Fruit fly (Drosophila melanogaster) whole organism, embryonic: ENCODE results near the gene CG9928.
A peak's percentile ranks its signal among the peaks of the same experiment; 100 is the strongest.

Experiments used
- Abd-B ChIP-seq: fragments of 200-800 bp; sonication (Bioruptor generic); optimal IDR thresholded peaks from 2 replicates; lab custom pipeline; 2018; ENCODE audit warnings: missing biosample characterization, mild to moderate bottlenecking, missing genetic modification characterization, moderate library complexity
- Atf-2 ChIP-seq: fragments of 200-800 bp; sonication (Bioruptor generic); optimal IDR thresholded peaks from 2 replicates; lab custom pipeline; 2016; ENCODE audit warnings: missing biosample characterization, missing genetic modification characterization
- CG10431 ChIP-seq: fragments of 200-800 bp; sonication (Bioruptor generic); optimal IDR thresholded peaks from 3 replicates; lab custom pipeline; 2018; ENCODE audit warnings: missing biosample characterization, mild to moderate bottlenecking, missing genetic modification characterization
- CG11723 ChIP-seq: fragments of 200-800 bp; sonication (Bioruptor generic); optimal IDR thresholded peaks from 2 replicates; lab custom pipeline; 2017; ENCODE audit warnings: missing biosample characterization, mild to moderate bottlenecking, missing genetic modification characterization
- CG12155 ChIP-seq: fragments of 200-800 bp; sonication (Bioruptor generic); optimal IDR thresholded peaks from 3 replicates; lab custom pipeline; 2016; ENCODE audit warnings: missing biosample characterization, missing genetic modification characterization
- CG12391 ChIP-seq: fragments of 200-800 bp; sonication (Bioruptor generic); optimal IDR thresholded peaks from 3 replicates; lab custom pipeline; 2018; ENCODE audit warnings: missing biosample characterization, mild to moderate bottlenecking, missing genetic modification characterization, moderate library complexity
- CG13624 ChIP-seq: fragments of 200-800 bp; sonication (Bioruptor generic); optimal IDR thresholded peaks from 2 replicates; lab custom pipeline; 2016; ENCODE audit warnings: missing biosample characterization, missing genetic modification characterization
- CG13775 ChIP-seq: fragments of 200-800 bp; sonication (Bioruptor generic); optimal IDR thresholded peaks from 3 replicates; lab custom pipeline; 2017; ENCODE audit warnings: missing biosample characterization, mild to moderate bottlenecking, missing genetic modification characterization
- CG13894 ChIP-seq: fragments of 200-800 bp; sonication (Bioruptor generic); optimal IDR thresholded peaks from 3 replicates; lab custom pipeline; 2018; ENCODE audit warnings: missing biosample characterization, mild to moderate bottlenecking, missing genetic modification characterization, moderate library complexity
- CG15514 ChIP-seq: fragments of 200-800 bp; sonication (Bioruptor generic); optimal IDR thresholded peaks from 3 replicates; lab custom pipeline; 2017; ENCODE audit warnings: missing biosample characterization, missing genetic modification characterization, mild to moderate bottlenecking, moderate library complexity, missing genetic modification reagents
- CG17912 ChIP-seq: fragments of 200-800 bp; sonication (Bioruptor generic); optimal IDR thresholded peaks from 2 replicates; lab custom pipeline; 2018; ENCODE audit warnings: missing biosample characterization, mild to moderate bottlenecking, missing genetic modification characterization
- CG3838 ChIP-seq: fragments of 200-800 bp; sonication (Bioruptor generic); optimal IDR thresholded peaks from 3 replicates; lab custom pipeline; 2016; ENCODE audit warnings: missing biosample characterization, missing genetic modification characterization
- CG4360 ChIP-seq: fragments of 200-800 bp; sonication (Bioruptor generic); IDR thresholded peaks from 2 replicates; pipeline ENCODE4 v1.3.6; 2022; ENCODE audit warnings: missing biosample characterization, missing genetic modification characterization
- CG4707 ChIP-seq: fragments of 200-800 bp; sonication (Bioruptor generic); optimal IDR thresholded peaks from 2 replicates; lab custom pipeline; 2018; ENCODE audit warnings: missing biosample characterization, mild to moderate bottlenecking, missing genetic modification characterization, moderate library complexity
- CG6689 ChIP-seq: fragments of 200-800 bp; sonication (Bioruptor generic); IDR thresholded peaks from 2 replicates; pipeline ENCODE4 v1.3.6; 2022; ENCODE audit warnings: missing biosample characterization, missing genetic modification characterization
- CG7839 ChIP-seq: fragments of 200-800 bp; sonication (Bioruptor generic); optimal IDR thresholded peaks from 3 replicates; lab custom pipeline; 2018; ENCODE audit warnings: missing biosample characterization, mild to moderate bottlenecking, missing genetic modification characterization, moderate library complexity
- CG8281 ChIP-seq: fragments of 200-800 bp; sonication (Bioruptor generic); optimal IDR thresholded peaks from 2 replicates; lab custom pipeline; 2018; ENCODE audit warnings: missing biosample characterization, mild to moderate bottlenecking, missing genetic modification characterization, moderate library complexity
- CG9932 ChIP-seq: fragments of 200-800 bp; sonication (Bioruptor generic); IDR thresholded peaks from 2 replicates; pipeline ENCODE4 v1.3.6; 2022; ENCODE audit warnings: missing biosample characterization, missing genetic modification characterization
- Dek ChIP-seq: fragments of 200-800 bp; sonication (Bioruptor generic); optimal IDR thresholded peaks from 3 replicates; lab custom pipeline; 2019; ENCODE audit warnings: missing biosample characterization, mild to moderate bottlenecking, missing genetic modification characterization, moderate library complexity
- H2.0 ChIP-seq: fragments of 200-800 bp; sonication (Bioruptor generic); IDR thresholded peaks from 2 replicates; pipeline ENCODE4 v1.3.6; 2022; ENCODE audit warnings: missing biosample characterization, missing genetic modification characterization
- Hey ChIP-seq: fragments of 200-800 bp; sonication (Bioruptor generic); optimal IDR thresholded peaks from 3 replicates; lab custom pipeline; 2018; ENCODE audit warnings: missing biosample characterization, mild to moderate bottlenecking, missing genetic modification characterization
- Hmr ChIP-seq: fragments of 200-800 bp; sonication (Bioruptor generic); optimal IDR thresholded peaks from 3 replicates; lab custom pipeline; 2017; ENCODE audit warnings: mild to moderate bottlenecking, missing biosample characterization, missing genetic modification reagents, missing genetic modification characterization
- Kr ChIP-seq: fragments of 200-800 bp; sonication (Bioruptor generic); optimal IDR thresholded peaks from 2 replicates; lab custom pipeline; 2017; ENCODE audit warnings: missing biosample characterization, mild to moderate bottlenecking, missing genetic modification characterization
- Lpt ChIP-seq: fragments of >200 bp; optimal IDR thresholded peaks from 2 replicates; lab custom pipeline; 2018; ENCODE audit warnings: missing biosample characterization, missing genetic modification characterization
- MESR4 ChIP-seq: fragments of 200-800 bp; sonication (Bioruptor generic); optimal IDR thresholded peaks from 2 replicates; lab custom pipeline; 2018; ENCODE audit warnings: missing biosample characterization, mild to moderate bottlenecking, missing genetic modification characterization, moderate library complexity
- Rfx ChIP-seq: fragments of 200-800 bp; sonication (Bioruptor generic); IDR thresholded peaks from 2 replicates; pipeline ENCODE4 v1.3.6; 2022; ENCODE audit warnings: missing biosample characterization, missing genetic modification characterization
- Sry-δ ChIP-seq: fragments of 200-800 bp; sonication (Bioruptor generic); optimal IDR thresholded peaks from 2 replicates; lab custom pipeline; 2016; ENCODE audit warnings: missing biosample characterization, missing genetic modification characterization
- Ssrp ChIP-seq: fragments of 200-800 bp; sonication (Bioruptor generic); optimal IDR thresholded peaks from 2 replicates; lab custom pipeline; 2018; ENCODE audit warnings: missing biosample characterization, mild to moderate bottlenecking, missing genetic modification characterization, moderate library complexity
- az2 ChIP-seq: fragments of 200-800 bp; sonication (Bioruptor generic); optimal IDR thresholded peaks from 3 replicates; lab custom pipeline; 2016; ENCODE audit warnings: missing biosample characterization, missing genetic modification characterization
- bab2 ChIP-seq: fragments of 200-800 bp; sonication (Bioruptor generic); optimal IDR thresholded peaks from 2 replicates; lab custom pipeline; 2016; ENCODE audit warnings: missing biosample characterization, missing genetic modification characterization
- dan ChIP-seq: fragments of 200-800 bp; sonication (Bioruptor generic); IDR thresholded peaks from 2 replicates; pipeline ENCODE4 v1.3.6; 2022; ENCODE audit warnings: missing biosample characterization, missing genetic modification characterization
- gem ChIP-seq: fragments of 200-800 bp; sonication (Bioruptor generic); optimal IDR thresholded peaks from 2 replicates; lab custom pipeline; 2019; ENCODE audit warnings: missing biosample characterization, mild to moderate bottlenecking, missing genetic modification characterization, moderate library complexity
- gfzf ChIP-seq: fragments of 200-800 bp; sonication (Bioruptor generic); optimal IDR thresholded peaks from 2 replicates; lab custom pipeline; 2016; ENCODE audit warnings: missing biosample characterization, mild to moderate bottlenecking, missing genetic modification characterization, moderate library complexity
- gro ChIP-seq: fragments of 200-800 bp; sonication (Bioruptor generic); optimal IDR thresholded peaks from 2 replicates; lab custom pipeline; 2016; ENCODE audit warnings: missing biosample characterization, missing genetic modification characterization
- her ChIP-seq: fragments of 200-800 bp; sonication (Bioruptor generic); optimal IDR thresholded peaks from 2 replicates; lab custom pipeline; 2016; ENCODE audit warnings: missing biosample characterization, missing genetic modification characterization
- hth ChIP-seq: fragments of >200 bp; optimal IDR thresholded peaks from 2 replicates; lab custom pipeline; 2017; ENCODE audit warnings: inconsistent platforms
- inv ChIP-seq: fragments of 200-800 bp; sonication (Bioruptor generic); IDR thresholded peaks from 2 replicates; pipeline ENCODE4 v1.3.6; 2022; ENCODE audit warnings: missing biosample characterization, missing genetic modification characterization; ENCODE audit not compliant: partially characterized antibody
- knrl ChIP-seq: fragments of 200-800 bp; sonication (Bioruptor generic); IDR thresholded peaks from 3 replicates; pipeline ENCODE4 v1.3.6; 2022; ENCODE audit warnings: missing biosample characterization, missing genetic modification characterization; ENCODE audit not compliant: partially characterized antibody
- lmd ChIP-seq: fragments of 200-800 bp; sonication (Bioruptor generic); IDR thresholded peaks from 2 replicates; pipeline ENCODE4 v1.3.6; 2022; ENCODE audit warnings: missing biosample characterization, missing genetic modification characterization
- nerfin-2 ChIP-seq: fragments of 200-800 bp; sonication (Bioruptor generic); IDR thresholded peaks from 2 replicates; pipeline ENCODE4 v1.3.6; 2022; ENCODE audit warnings: missing biosample characterization, missing genetic modification characterization; ENCODE audit not compliant: partially characterized antibody
- nmo ChIP-seq: fragments of 200-800 bp; sonication (Bioruptor generic); optimal IDR thresholded peaks from 2 replicates; lab custom pipeline; 2018; ENCODE audit warnings: missing biosample characterization, mild to moderate bottlenecking, missing genetic modification characterization, moderate library complexity
- odd ChIP-seq: fragments of 200-800 bp; sonication (Bioruptor generic); optimal IDR thresholded peaks from 2 replicates; lab custom pipeline; 2017; ENCODE audit warnings: missing biosample characterization, mild to moderate bottlenecking, missing genetic modification characterization
- peb ChIP-seq: fragments of 200-800 bp; sonication (Bioruptor generic); IDR thresholded peaks from 2 replicates; pipeline ENCODE4 v1.3.6; 2022; ENCODE audit warnings: missing biosample characterization, missing genetic modification characterization
- ro ChIP-seq: fragments of 200-800 bp; sonication (Bioruptor generic); IDR thresholded peaks from 2 replicates; pipeline ENCODE4 v1.3.6; 2022; ENCODE audit warnings: missing biosample characterization, missing genetic modification characterization
- sens-2 ChIP-seq: fragments of 200-800 bp; sonication (Bioruptor generic); IDR thresholded peaks from 2 replicates; pipeline ENCODE4 v1.3.6; 2022; ENCODE audit warnings: missing biosample characterization, missing genetic modification characterization
- sisA ChIP-seq: fragments of 200-800 bp; sonication (Bioruptor generic); IDR thresholded peaks from 2 replicates; pipeline ENCODE4 v1.3.6; 2022; ENCODE audit warnings: missing biosample characterization, missing genetic modification characterization
- sr ChIP-seq: fragments of 200-800 bp; sonication (Bioruptor generic); IDR thresholded peaks from 3 replicates; pipeline ENCODE4 v1.3.6; 2022; ENCODE audit warnings: missing biosample characterization, missing genetic modification characterization
- trh ChIP-seq: fragments of 200-800 bp; sonication (Bioruptor generic); optimal IDR thresholded peaks from 2 replicates; lab custom pipeline; 2016; ENCODE audit warnings: missing biosample characterization, missing genetic modification characterization
- tx ChIP-seq: fragments of 200-800 bp; sonication (Bioruptor generic); optimal IDR thresholded peaks from 2 replicates; lab custom pipeline; 2016; ENCODE audit warnings: missing biosample characterization, missing genetic modification characterization
- vvl ChIP-seq: fragments of 200-800 bp; sonication (Bioruptor generic); IDR thresholded peaks from 2 replicates; pipeline ENCODE4 v1.3.6; 2022; ENCODE audit warnings: missing biosample characterization, missing genetic modification characterization
- zfh2 ChIP-seq: fragments of 200-800 bp; sonication (Bioruptor generic); optimal IDR thresholded peaks from 2 replicates; lab custom pipeline; 2016; ENCODE audit warnings: missing biosample characterization, missing genetic modification characterization

The CG9928 gene

DNA sequence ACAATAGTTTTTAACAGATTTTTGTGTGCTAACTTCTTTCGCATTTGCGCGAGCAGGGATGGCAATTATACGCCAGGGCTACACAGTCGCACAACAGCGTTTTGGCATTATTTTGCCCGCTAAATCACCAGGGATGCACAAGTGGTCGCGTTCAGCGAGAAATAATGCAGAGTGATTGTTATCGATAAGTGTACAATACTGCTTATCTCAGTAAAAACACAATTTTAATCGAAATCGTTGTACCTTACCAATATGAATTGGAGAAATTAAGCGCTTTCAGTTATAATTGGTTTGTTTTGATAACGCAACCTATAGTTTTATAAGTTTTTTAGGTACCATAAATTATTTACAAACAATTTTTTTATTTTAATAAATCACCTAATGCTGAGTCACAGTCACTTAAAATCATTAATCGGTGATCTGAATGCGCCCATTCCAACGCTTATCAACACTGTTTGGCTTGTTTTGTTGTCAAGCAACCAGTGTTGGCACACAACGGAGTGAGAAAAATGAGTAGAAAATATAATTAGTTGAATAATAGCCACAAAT is 34.1 kb upstream of the CG9928 start, which contains the start of the genes Sfmbt and CG5439 (continued):
- peak; percentile 66 for TF ChIP-seq CG6689 (GFP tag; lab: Robert Waterston, UW)
- TF ChIP-seq CG12155 (GFP tag; lab: Kevin White, UChicago), result peak; percentile 81
- peak; percentile 72 for TF ChIP-seq CG17912 (GFP tag; lab: Kevin White, UChicago)
- TF ChIP-seq her (GFP tag; lab: Kevin White, UChicago), result peak; percentile 70
- peak; percentile 23; the same call in 1 of the 2 replicates for TF ChIP-seq inv (GFP tag; lab: Robert Waterston, UW)
- TF ChIP-seq CG9932, result peak; percentile 90
- TF ChIP-seq zfh2 (GFP tag; lab: Kevin White, UChicago), result peak; percentile 94
- TF ChIP-seq knrl, result peak; percentile 62
- peak; percentile 31; the same call in 1 of the 2 replicates for TF ChIP-seq vvl (GFP tag; lab: Robert Waterston, UW)
- TF ChIP-seq gem (tag; lab: Kevin White, UChicago), result no peak
- peak; percentile 17 for TF ChIP-seq gro
- peak; percentile 91 for TF ChIP-seq nmo (GFP tag; lab: Kevin White, UChicago)
- peak; percentile 88 for TF ChIP-seq CG13775
- TF ChIP-seq odd (GFP tag; lab: Kevin White, UChicago), result no peak
- peak; percentile 68 for TF ChIP-seq Ssrp (tag; lab: Kevin White, UChicago)
- peak; percentile 75 for TF ChIP-seq tx (GFP tag; lab: Kevin White, UChicago)
- peak; percentile 62 for TF ChIP-seq CG15514 (GFP tag; lab: Kevin White, UChicago)
- TF ChIP-seq trh (GFP tag; lab: Kevin White, UChicago), result peak; percentile 64
- no peak for TF ChIP-seq CG11723
- TF ChIP-seq CG7839 (tag; lab: Kevin White, UChicago), result no peak
- peak; percentile 66 for TF ChIP-seq Atf-2 (GFP tag; lab: Kevin White, UChicago)
- no peak for TF ChIP-seq MESR4
- TF ChIP-seq H2.0, result peak; percentile 38
- TF ChIP-seq lmd (GFP tag; lab: Robert Waterston, UW), result peak; percentile 75
- no peak for TF ChIP-seq CG4707
- TF ChIP-seq Hmr, result no peak
- no peak for TF ChIP-seq sens-2 (GFP tag; lab: Robert Waterston, UW)
- TF ChIP-seq sr (GFP tag; lab: Robert Waterston, UW), result no peak
- no peak for TF ChIP-seq CG4360 (GFP tag; lab: Robert Waterston, UW)
- no peak for TF ChIP-seq CG10431
- peak; percentile 60 for TF ChIP-seq gfzf (GFP tag; lab: Kevin White, UChicago)
- TF ChIP-seq CG13624, result peak; percentile 82
- 0 out of 2 replicates have a peak, but pooled peaks have one; percentile 28 for TF ChIP-seq peb (GFP tag; lab: Robert Waterston, UW)
- TF ChIP-seq Lpt (GFP tag; lab: Kevin White, UChicago), result no peak
- TF ChIP-seq Sry-δ (GFP tag; lab: Kevin White, UChicago), result peak; percentile 68
- no peak for TF ChIP-seq Kr (GFP tag; lab: Kevin White, UChicago)
- peak; percentile 77 for TF ChIP-seq sisA (GFP tag; lab: Robert Waterston, UW)
- peak; percentile 77 for TF ChIP-seq Rfx (GFP tag; lab: Robert Waterston, UW)
- no peak for TF ChIP-seq CG13894
- TF ChIP-seq hth (lab: Kevin White, UChicago), result no peak
- TF ChIP-seq Hey, result no peak
- TF ChIP-seq Dek, result peak; percentile 74
- peak; percentile 56; the same call in 1 of the 2 replicates for TF ChIP-seq nerfin-2 (GFP tag; lab: Robert Waterston, UW)
- TF ChIP-seq CG3838 (GFP tag; lab: Kevin White, UChicago), result peak; percentile 26
- peak; percentile 82 for TF ChIP-seq bab2 (GFP tag; lab: Kevin White, UChicago)
- no peak for TF ChIP-seq dan
- peak; percentile 71 for TF ChIP-seq az2 (GFP tag; lab: Kevin White, UChicago)
- no peak for TF ChIP-seq Abd-B (GFP tag; lab: Kevin White, UChicago)
- no peak for TF ChIP-seq CG8281 (tag; lab: Kevin White, UChicago)
- TF ChIP-seq ro (GFP tag; lab: Robert Waterston, UW), result no peak
- peak; percentile 84 for TF ChIP-seq CG12391 (tag; lab: Kevin White, UChicago)
